Fruit fly (Drosophila melanogaster) whole organism, embryonic: Measurements from ENCODE around the gene CG31816.

ENCODE experiments used
- CG1024 ChIP-seq: fragments of 200-800 bp; sonication (Bioruptor generic); IDR thresholded peaks from 2 replicates; pipeline ENCODE4 v1.3.6; 2022; ENCODE audit warnings: missing biosample characterization, missing genetic modification characterization
- CG10565 ChIP-seq: fragments of 200-800 bp; sonication (Bioruptor generic); optimal IDR thresholded peaks from 3 replicates; lab custom pipeline; 2016; ENCODE audit warnings: missing biosample characterization, mild to moderate bottlenecking, missing genetic modification characterization
- CG12155 ChIP-seq: fragments of 200-800 bp; sonication (Bioruptor generic); optimal IDR thresholded peaks from 3 replicates; lab custom pipeline; 2016; ENCODE audit warnings: missing biosample characterization, missing genetic modification characterization
- CG12299 ChIP-seq: fragments of 200-800 bp; sonication (Bioruptor generic); optimal IDR thresholded peaks from 2 replicates; lab custom pipeline; 2018; ENCODE audit warnings: missing biosample characterization, mild to moderate bottlenecking, missing genetic modification characterization
- CG14014 ChIP-seq: fragments of 200-800 bp; sonication (Bioruptor generic); IDR thresholded peaks from 2 replicates; pipeline ENCODE4 v1.3.6; 2022; ENCODE audit warnings: missing biosample characterization, missing genetic modification characterization
- CG14860 ChIP-seq: fragments of 200-800 bp; sonication (Bioruptor generic); IDR thresholded peaks from 3 replicates; pipeline ENCODE4 v1.3.6; 2022; ENCODE audit warnings: missing biosample characterization, missing genetic modification characterization; ENCODE audit not compliant: partially characterized antibody
- CG16813 ChIP-seq: fragments of 200-800 bp; sonication (Bioruptor generic); IDR thresholded peaks from 3 replicates; pipeline ENCODE4 v1.3.6; 2022; ENCODE audit warnings: missing biosample characterization, missing genetic modification characterization; ENCODE audit not compliant: partially characterized antibody
- CG17361 ChIP-seq: fragments of 200-800 bp; sonication (Bioruptor generic); IDR thresholded peaks from 3 replicates; pipeline ENCODE4 v1.3.6; 2022; ENCODE audit warnings: missing biosample characterization, missing genetic modification characterization
- CG17829 ChIP-seq: fragments of 200-800 bp; optimal IDR thresholded peaks from 2 replicates; lab custom pipeline; 2019; ENCODE audit warnings: missing biosample characterization, mild to moderate bottlenecking, missing genetic modification characterization, moderate library complexity
- CG2199 ChIP-seq: fragments of 200-800 bp; sonication (Bioruptor generic); IDR thresholded peaks from 3 replicates; pipeline ENCODE4 v1.3.6; 2022; ENCODE audit warnings: missing biosample characterization, missing genetic modification characterization
- CG30431 ChIP-seq: fragments of 200-800 bp; sonication (Bioruptor generic); optimal IDR thresholded peaks from 2 replicates; lab custom pipeline; 2017; ENCODE audit warnings: missing biosample characterization, missing genetic modification characterization
- CG3281 ChIP-seq: fragments of 200-800 bp; sonication (Bioruptor generic); optimal IDR thresholded peaks from 3 replicates; lab custom pipeline; 2017; ENCODE audit warnings: missing biosample characterization, mild to moderate bottlenecking, missing genetic modification characterization
- CG33557 ChIP-seq: fragments of 200-800 bp; sonication (Bioruptor generic); optimal IDR thresholded peaks from 2 replicates; lab custom pipeline; 2019; ENCODE audit warnings: missing biosample characterization, mild to moderate bottlenecking, missing genetic modification characterization, moderate library complexity
- CG4617 ChIP-seq: fragments of 200-800 bp; sonication (Bioruptor generic); optimal IDR thresholded peaks from 3 replicates; lab custom pipeline; 2016; ENCODE audit warnings: missing biosample characterization, missing genetic modification characterization, borderline replicate concordance
- CG4820 ChIP-seq: fragments of 200-800 bp; sonication (Bioruptor generic); optimal IDR thresholded peaks from 3 replicates; lab custom pipeline; 2016; ENCODE audit warnings: missing biosample characterization, missing genetic modification characterization
- CG6854 ChIP-seq: fragments of 200-800 bp; sonication (Bioruptor generic); optimal IDR thresholded peaks from 3 replicates; lab custom pipeline; 2017; ENCODE audit warnings: missing biosample characterization, mild to moderate bottlenecking, missing genetic modification characterization
- CG7271 ChIP-seq: fragments of 200-800 bp; sonication (Bioruptor generic); optimal IDR thresholded peaks from 2 replicates; lab custom pipeline; 2018; ENCODE audit warnings: missing biosample characterization, mild to moderate bottlenecking, missing genetic modification characterization, moderate library complexity
- CG8089 ChIP-seq: fragments of 200-800 bp; sonication (Bioruptor generic); optimal IDR thresholded peaks from 3 replicates; lab custom pipeline; 2016; ENCODE audit warnings: missing biosample characterization, missing genetic modification characterization
- CG8478 ChIP-seq: fragments of >200 bp; optimal IDR thresholded peaks from 2 replicates; lab custom pipeline; 2018
- CG9876 ChIP-seq: fragments of 200-800 bp; sonication (Bioruptor generic); optimal IDR thresholded peaks from 2 replicates; lab custom pipeline; 2016; ENCODE audit warnings: missing biosample characterization, missing genetic modification characterization
- CHES-1-like ChIP-seq: fragments of 200-800 bp; sonication (Bioruptor generic); optimal IDR thresholded peaks from 2 replicates; lab custom pipeline; 2016; ENCODE audit warnings: missing biosample characterization, missing genetic modification characterization
- CTCF ChIP-seq: fragments of 200-800 bp; sonication (Bioruptor generic); optimal IDR thresholded peaks from 2 replicates; lab custom pipeline; 2017; ENCODE audit warnings: missing biosample characterization, mild to moderate bottlenecking, missing genetic modification characterization, moderate library complexity
- ERR ChIP-seq: fragments of 200-800 bp; sonication (Bioruptor generic); optimal IDR thresholded peaks from 2 replicates; lab custom pipeline; 2016; ENCODE audit warnings: missing biosample characterization, missing genetic modification characterization
- GATAe ChIP-seq: fragments of 200-800 bp; sonication (Bioruptor generic); conservative IDR thresholded peaks from 2 replicates; pipeline ENCODE4 v1.3.6; 2022; ENCODE audit warnings: missing biosample characterization, missing genetic modification characterization
- H2.0 ChIP-seq: fragments of 200-800 bp; sonication (Bioruptor generic); IDR thresholded peaks from 2 replicates; pipeline ENCODE4 v1.3.6; 2022; ENCODE audit warnings: missing biosample characterization, missing genetic modification characterization
- HLH3B ChIP-seq: fragments of 200-800 bp; sonication (Bioruptor generic); IDR thresholded peaks from 2 replicates; pipeline ENCODE4 v1.3.6; 2022; ENCODE audit warnings: missing biosample characterization, missing genetic modification characterization
- HLH54F ChIP-seq: fragments of 200-800 bp; sonication (Bioruptor generic); optimal IDR thresholded peaks from 3 replicates; lab custom pipeline; 2016; ENCODE audit warnings: missing biosample characterization, missing genetic modification characterization
- HmgZ ChIP-seq: fragments of 200-800 bp; sonication (Bioruptor generic); optimal IDR thresholded peaks from 2 replicates; lab custom pipeline; 2018; ENCODE audit warnings: missing biosample characterization, mild to moderate bottlenecking, missing genetic modification characterization
- Hmx ChIP-seq: fragments of 200-800 bp; sonication (Bioruptor generic); optimal IDR thresholded peaks from 2 replicates; lab custom pipeline; 2016; ENCODE audit warnings: missing biosample characterization, missing genetic modification characterization
- Kr ChIP-seq: fragments of 200-800 bp; sonication (Bioruptor generic); optimal IDR thresholded peaks from 2 replicates; lab custom pipeline; 2017; ENCODE audit warnings: missing biosample characterization, mild to moderate bottlenecking, missing genetic modification characterization
- NC2α ChIP-seq: fragments of 200-800 bp; sonication (Bioruptor generic); optimal IDR thresholded peaks from 2 replicates; lab custom pipeline; 2016; ENCODE audit warnings: missing biosample characterization, missing genetic modification characterization
- PHDP ChIP-seq: fragments of 200-800 bp; sonication (Bioruptor generic); optimal IDR thresholded peaks from 3 replicates; lab custom pipeline; 2018; ENCODE audit warnings: missing biosample characterization, mild to moderate bottlenecking, missing genetic modification characterization, moderate library complexity
- Pdp1 ChIP-seq, 2 experiments: fragments of 200-800 bp; sonication (Bioruptor generic); optimal IDR thresholded peaks; 3 replicates each; lab custom pipeline; 2016; ENCODE audit warnings: missing biosample characterization in 2 of 2, missing genetic modification characterization in 2 of 2, mild to moderate bottlenecking in 1 of 2, moderate library complexity in 1 of 2
- Tbp ChIP-seq: fragments of >200 bp; optimal IDR thresholded peaks from 2 replicates; lab custom pipeline; 2018; ENCODE audit warnings: missing biosample characterization, missing genetic modification characterization
- Usf ChIP-seq: fragments of 200-800 bp; sonication (Bioruptor generic); optimal IDR thresholded peaks from 2 replicates; lab custom pipeline; 2017; ENCODE audit warnings: missing genotype, missing biosample characterization, missing genetic modification characterization
- ase ChIP-seq: fragments of 200-800 bp; sonication (Bioruptor generic); IDR thresholded peaks from 3 replicates; pipeline ENCODE4 v1.3.6; 2022; ENCODE audit warnings: missing biosample characterization, missing genetic modification characterization
- br ChIP-seq: fragments of >200 bp; optimal IDR thresholded peaks from 2 replicates; lab custom pipeline; 2017
- crol ChIP-seq: fragments of 200-800 bp; sonication (Bioruptor generic); IDR thresholded peaks from 2 replicates; pipeline ENCODE4 v1.3.6; 2022; ENCODE audit warnings: missing biosample characterization, missing genetic modification characterization
- dmrt99B ChIP-seq: fragments of 200-800 bp; sonication (Bioruptor generic); optimal IDR thresholded peaks from 2 replicates; lab custom pipeline; 2018; ENCODE audit warnings: missing biosample characterization, mild to moderate bottlenecking, missing genetic modification characterization, moderate library complexity
- emc ChIP-seq: fragments of 200-800 bp; sonication (Bioruptor generic); optimal IDR thresholded peaks from 2 replicates; lab custom pipeline; 2016; ENCODE audit warnings: missing biosample characterization, missing genetic modification characterization
- gcm2 ChIP-seq: fragments of 200-800 bp; sonication (Bioruptor generic); optimal IDR thresholded peaks from 2 replicates; lab custom pipeline; 2016; ENCODE audit warnings: missing biosample characterization, missing genetic modification characterization
- grn ChIP-seq: fragments of 200-800 bp; sonication (Bioruptor generic); optimal IDR thresholded peaks from 3 replicates; lab custom pipeline; 2017; ENCODE audit warnings: missing biosample characterization, missing genetic modification characterization
- ham ChIP-seq: fragments of 200-800 bp; sonication (Bioruptor generic); IDR thresholded peaks from 2 replicates; pipeline ENCODE4 v1.3.6; 2022; ENCODE audit warnings: missing biosample characterization, missing genetic modification characterization
- hb ChIP-seq: fragments of 200-800 bp; sonication (Bioruptor generic); IDR thresholded peaks from 3 replicates; pipeline ENCODE4 v1.3.6; 2022; ENCODE audit warnings: missing biosample characterization, missing genetic modification characterization; ENCODE audit not compliant: partially characterized antibody
- inv ChIP-seq: fragments of 200-800 bp; sonication (Bioruptor generic); IDR thresholded peaks from 2 replicates; pipeline ENCODE4 v1.3.6; 2022; ENCODE audit warnings: missing biosample characterization, missing genetic modification characterization; ENCODE audit not compliant: partially characterized antibody
- jumu ChIP-seq: fragments of 200-800 bp; sonication (Bioruptor generic); optimal IDR thresholded peaks from 3 replicates; lab custom pipeline; 2016; ENCODE audit warnings: missing biosample characterization, missing genetic modification characterization
- pan ChIP-seq, 4 experiments: fragments of >200 bp in 3 of 4; fragments of 200-800 bp in 1 of 4; sonication (Bioruptor generic) in 1 of 4; optimal IDR thresholded peaks in 3 of 4; IDR thresholded peaks in 1 of 4; 2 replicates each; pipeline versions ENCODE4 v1.3.6 to Lab custom; 2017 to 2022; ENCODE audit warnings: missing biosample characterization in 2 of 4, missing genetic modification characterization in 2 of 4, mixed read lengths in 1 of 4
- sug ChIP-seq: fragments of 200-800 bp; optimal IDR thresholded peaks from 2 replicates; lab custom pipeline; 2019; ENCODE audit warnings: missing biosample characterization, mild to moderate bottlenecking, missing genetic modification characterization, moderate library complexity
- tap ChIP-seq: fragments of 200-800 bp; optimal IDR thresholded peaks from 3 replicates; lab custom pipeline; 2019; ENCODE audit warnings: missing biosample characterization, mild to moderate bottlenecking, missing genetic modification characterization, moderate library complexity
- tio ChIP-seq: fragments of 200-800 bp; sonication (Bioruptor generic); optimal IDR thresholded peaks from 2 replicates; lab custom pipeline; 2017; ENCODE audit warnings: missing biosample characterization, missing genetic modification characterization, inconsistent platforms
- tna ChIP-seq: fragments of 200-800 bp; sonication (Bioruptor generic); IDR thresholded peaks from 2 replicates; pipeline ENCODE4 v1.3.6; 2022; ENCODE audit warnings: missing biosample characterization, missing genetic modification characterization; ENCODE audit not compliant: partially characterized antibody
- wor ChIP-seq: fragments of 200-800 bp; sonication (Bioruptor generic); IDR thresholded peaks from 2 replicates; pipeline ENCODE4 v1.3.6; 2022; ENCODE audit warnings: missing biosample characterization, missing genetic modification characterization

CG31816 gene

DNA sequence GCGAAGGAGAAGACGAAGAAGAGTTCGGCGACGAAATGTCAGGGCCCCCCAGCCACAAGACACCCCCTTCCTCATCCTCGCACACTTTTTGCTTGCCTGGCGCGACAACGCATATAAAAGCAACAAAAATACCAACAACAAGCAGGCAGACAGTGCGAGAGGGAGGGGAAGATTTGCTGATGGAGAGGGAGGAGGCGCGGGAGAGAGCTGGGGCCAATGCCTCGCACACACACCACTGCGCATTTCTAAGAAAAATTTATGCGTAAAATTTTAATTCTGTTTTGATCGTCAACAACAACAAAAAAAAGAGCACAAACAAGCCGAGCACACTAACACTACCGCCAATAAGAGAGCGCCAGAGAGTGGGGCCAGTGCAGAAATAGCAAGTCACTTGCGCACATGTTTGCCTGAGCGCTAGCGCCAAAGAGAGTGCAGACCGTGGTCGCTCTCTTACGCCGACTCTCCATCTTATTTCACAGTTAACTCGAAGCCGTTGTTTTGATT is 16.3 kb upstream of the CG31816 start (continued):
- TF ChIP-seq HmgZ (tag; lab: Kevin White, UChicago) (peak; percentile 70), Hmx (GFP tag; lab: Kevin White, UChicago) (no peak), tap (tag; lab: Kevin White, UChicago) (peak; percentile 8), jumu (GFP tag; lab: Kevin White, UChicago) (no peak), br (no peak), CG3281 (GFP tag; lab: Kevin White, UChicago) (no peak), grn (peak; percentile 11), crol (GFP tag; lab: Robert Waterston, UW) (peak; percentile 100), CG7271 (tag; lab: Kevin White, UChicago) (no peak), PHDP (tag; lab: Kevin White, UChicago) (peak; percentile 15), wor (GFP tag; lab: Robert Waterston, UW) (no peak), Kr (GFP tag; lab: Kevin White, UChicago) (no peak), tna (GFP tag; lab: Robert Waterston, UW) (no peak; the same call in none of the 2 replicates), CG6854 (GFP tag; lab: Kevin White, UChicago) (peak; percentile 9), CTCF (GFP tag; lab: Kevin White, UChicago) (no peak), hb (GFP tag; lab: Robert Waterston, UW) (no peak), inv (GFP tag; lab: Robert Waterston, UW) (no peak), CHES-1-like (GFP tag; lab: Kevin White, UChicago) (peak; percentile 44), CG14014 (peak; percentile 21; the same call in 1 of the 2 replicates), ERR (no peak), CG14860 (GFP tag; lab: Robert Waterston, UW) (no peak), Tbp (GFP tag; lab: Kevin White, UChicago) (no peak), tio (GFP tag; lab: Kevin White, UChicago) (no peak), CG30431 (no peak), CG17829 (tag; lab: Kevin White, UChicago) (no peak), Usf (no peak), CG16813 (GFP tag; lab: Robert Waterston, UW) (0 out of 3 replicates have a peak, but pooled peaks have one; percentile 15), emc (GFP tag; lab: Kevin White, UChicago) (no peak), CG1024 (GFP tag; lab: Robert Waterston, UW) (no peak), CG12155 (no peak), ham (GFP tag; lab: Robert Waterston, UW) (no peak), CG10565 (no peak), CG17361 (no peak; the same call in 2 of the 3 replicates), sug (peak; percentile 92), ase (no peak), CG9876 (GFP tag; lab: Kevin White, UChicago) (peak; percentile 8), CG4617 (GFP tag; lab: Kevin White, UChicago) (no peak), pan (optimal IDR thresholded peaks at IDR 0.05; lab: Kevin White, UChicago) (no peak), pan (GFP tag; optimal IDR thresholded peaks at IDR 0.05 in 1 of 2, IDR thresholded peaks at IDR 0.05 in 1 of 2) (peak in 1 of 2 experiments; percentile 42), GATAe (GFP tag; lab: Robert Waterston, UW) (no peak), H2.0 (GFP tag; lab: Robert Waterston, UW) (no peak), NC2α (GFP tag; lab: Kevin White, UChicago) (no peak), CG8089 (GFP tag; lab: Kevin White, UChicago) (no peak), CG33557 (peak; percentile 13), CG8478 (no peak), dmrt99B (tag; lab: Kevin White, UChicago) (peak; percentile 15), HLH3B (GFP tag; lab: Robert Waterston, UW) (no peak), CG12299 (tag; lab: Kevin White, UChicago) (no peak), HLH54F (GFP tag; lab: Kevin White, UChicago) (no peak), Pdp1 (GFP tag; optimal IDR thresholded peaks at IDR 0.05; lab: Kevin White, UChicago) (peak in 1 of 2 experiments; percentile 27), gcm2 (GFP tag; lab: Kevin White, UChicago) (no peak), CG4820 (no peak), CG2199 (no peak)
